Worm (Caenorhabditis elegans) whole organism, L2 larva: ENCODE results near the gene fbxa-13.

ENCODE experiments used
- C34F6.9 ChIP-seq: fragments of 150-350 bp; optimal IDR thresholded peaks from 2 replicates; lab custom pipeline; 2014; ENCODE audit warnings: missing biosample characterization, missing genetic modification characterization
- F13H6.1 ChIP-seq: sonication (generic microtip); optimal IDR thresholded peaks from 2 replicates; lab custom pipeline; 2016; ENCODE audit warnings: missing genetic modification characterization, missing compliant biosample characterization
- R02D3.7 ChIP-seq: fragments of 150-350 bp; optimal IDR thresholded peaks from 2 replicates; lab custom pipeline; 2014; ENCODE audit warnings: missing biosample characterization, missing genetic modification characterization
- alr-1 ChIP-seq: fragments of 150-350 bp; optimal IDR thresholded peaks from 2 replicates; lab custom pipeline; 2014; ENCODE audit warnings: missing biosample characterization, missing genetic modification characterization
- aly-2 ChIP-seq: fragments of 150-350 bp; optimal IDR thresholded peaks from 2 replicates; lab custom pipeline; 2014; ENCODE audit warnings: missing biosample characterization, missing genetic modification characterization
- blmp-1 ChIP-seq: sonication (generic microtip); optimal IDR thresholded peaks from 2 replicates; lab custom pipeline; 2017; ENCODE audit warnings: missing genetic modification characterization, mild to moderate bottlenecking, missing compliant biosample characterization, antibody characterized with exemption, moderate library complexity; ENCODE audit not compliant: insufficient read depth
- ceh-82 ChIP-seq: fragments of 150-350 bp; optimal IDR thresholded peaks from 2 replicates; lab custom pipeline; 2014; ENCODE audit warnings: missing biosample characterization, missing genetic modification characterization
- crh-2 ChIP-seq: sonication (generic microtip); optimal IDR thresholded peaks from 2 replicates; lab custom pipeline; 2017; ENCODE audit warnings: missing biosample characterization, missing genetic modification characterization
- dmd-4 ChIP-seq: sonication (generic microtip); optimal IDR thresholded peaks from 2 replicates; lab custom pipeline; 2017; ENCODE audit warnings: missing biosample characterization, missing genetic modification characterization
- egl-27 ChIP-seq: sonication (generic microtip); optimal IDR thresholded peaks from 3 replicates; lab custom pipeline; 2017; ENCODE audit warnings: missing biosample characterization, missing genetic modification reagents, missing genetic modification characterization
- elt-1 ChIP-seq: fragments of 150-350 bp; optimal IDR thresholded peaks from 2 replicates; lab custom pipeline; 2014; ENCODE audit warnings: missing biosample characterization, missing genetic modification characterization
- gmeb-1 ChIP-seq: fragments of 150-350 bp; optimal IDR thresholded peaks from 2 replicates; lab custom pipeline; 2014; ENCODE audit warnings: missing biosample characterization, missing genetic modification characterization
- lin-11 ChIP-seq: fragments of 150-350 bp; sonication (generic microtip); optimal IDR thresholded peaks from 2 replicates; lab custom pipeline; 2014; ENCODE audit warnings: missing biosample characterization, missing genetic modification characterization, inconsistent platforms, mixed read lengths
- lin-39 ChIP-seq: fragments of 150-350 bp; optimal IDR thresholded peaks from 2 replicates; lab custom pipeline; 2014; ENCODE audit warnings: missing biosample characterization, missing genetic modification reagents, missing genetic modification characterization
- lsy-2 ChIP-seq, 2 experiments: fragments of 150-350 bp in 1 of 2; sonication (generic microtip) in 1 of 2; optimal IDR thresholded peaks; 2 replicates each; lab custom pipeline; 2014 to 2017; ENCODE audit warnings: missing biosample characterization in 2 of 2, missing genetic modification characterization in 2 of 2
- mab-5 ChIP-seq: fragments of 150-350 bp; optimal IDR thresholded peaks from 2 replicates; lab custom pipeline; 2014; ENCODE audit warnings: missing biosample characterization, missing genetic modification characterization
- mdl-1 ChIP-seq, 2 experiments: fragments of 150-350 bp in 1 of 2; sonication (generic microtip) in 1 of 2; optimal IDR thresholded peaks; 2 replicates each; lab custom pipeline; 2017; ENCODE audit warnings: missing biosample characterization in 2 of 2, missing genetic modification characterization in 2 of 2
- nhr-10 ChIP-seq: sonication (generic microtip); optimal IDR thresholded peaks from 2 replicates; lab custom pipeline; 2017; ENCODE audit warnings: missing biosample characterization, missing genetic modification characterization
- nhr-21 ChIP-seq: fragments of 150-350 bp; optimal IDR thresholded peaks from 2 replicates; lab custom pipeline; 2014; ENCODE audit warnings: missing biosample characterization, missing genetic modification characterization
- nhr-23 ChIP-seq: fragments of 150-350 bp; optimal IDR thresholded peaks from 2 replicates; lab custom pipeline; 2014; ENCODE audit warnings: missing biosample characterization, missing genetic modification reagents, missing genetic modification characterization
- nhr-237 ChIP-seq: fragments of 150-350 bp; optimal IDR thresholded peaks from 2 replicates; lab custom pipeline; 2014; ENCODE audit warnings: missing biosample characterization, missing genetic modification characterization
- nhr-6 ChIP-seq: fragments of 150-350 bp; optimal IDR thresholded peaks from 2 replicates; lab custom pipeline; 2014; ENCODE audit warnings: missing biosample characterization, missing genetic modification characterization
- sem-4 ChIP-seq: fragments of 150-350 bp; optimal IDR thresholded peaks from 2 replicates; lab custom pipeline; 2014; ENCODE audit warnings: missing biosample characterization, missing genetic modification reagents, missing genetic modification characterization
- sma-3 ChIP-seq: sonication (generic microtip); optimal IDR thresholded peaks from 2 replicates; lab custom pipeline; 2016; ENCODE audit warnings: missing genetic modification reagents, missing genetic modification characterization, missing compliant biosample characterization
- sma-9 ChIP-seq, 2 experiments: fragments of 150-350 bp in 1 of 2; sonication (generic microtip) in 1 of 2; optimal IDR thresholded peaks; 2 replicates each; lab custom pipeline; 2014 to 2016; ENCODE audit warnings: missing genetic modification characterization in 2 of 2, mild to moderate bottlenecking in 1 of 2, missing biosample characterization in 1 of 2, missing compliant biosample characterization in 1 of 2, missing genetic modification reagents in 1 of 2, moderate library complexity in 1 of 2
- snpc-4 ChIP-seq: fragments of 150-350 bp; optimal IDR thresholded peaks from 2 replicates; lab custom pipeline; 2014; ENCODE audit warnings: missing biosample characterization, missing genetic modification characterization
- unc-39 ChIP-seq: fragments of 150-350 bp; optimal IDR thresholded peaks from 2 replicates; lab custom pipeline; 2014; ENCODE audit warnings: missing biosample characterization, missing genetic modification characterization
- unc-55 ChIP-seq: fragments of 150-350 bp; sonication (generic microtip); optimal IDR thresholded peaks from 3 replicates; lab custom pipeline; 2014; ENCODE audit warnings: missing biosample characterization, missing genetic modification reagents, missing genetic modification characterization
- unc-62 ChIP-seq: fragments of 150-350 bp; optimal IDR thresholded peaks from 2 replicates; lab custom pipeline; 2014; ENCODE audit warnings: missing biosample characterization, missing genetic modification reagents, missing genetic modification characterization
- zag-1 ChIP-seq: fragments of 150-350 bp; optimal IDR thresholded peaks from 2 replicates; lab custom pipeline; 2014; ENCODE audit warnings: missing biosample characterization, missing genetic modification characterization
- ztf-11 ChIP-seq: sonication (generic microtip); optimal IDR thresholded peaks from 2 replicates; lab custom pipeline; 2017; ENCODE audit warnings: missing biosample characterization, missing genetic modification characterization

fbxa-13 gene

DNA sequence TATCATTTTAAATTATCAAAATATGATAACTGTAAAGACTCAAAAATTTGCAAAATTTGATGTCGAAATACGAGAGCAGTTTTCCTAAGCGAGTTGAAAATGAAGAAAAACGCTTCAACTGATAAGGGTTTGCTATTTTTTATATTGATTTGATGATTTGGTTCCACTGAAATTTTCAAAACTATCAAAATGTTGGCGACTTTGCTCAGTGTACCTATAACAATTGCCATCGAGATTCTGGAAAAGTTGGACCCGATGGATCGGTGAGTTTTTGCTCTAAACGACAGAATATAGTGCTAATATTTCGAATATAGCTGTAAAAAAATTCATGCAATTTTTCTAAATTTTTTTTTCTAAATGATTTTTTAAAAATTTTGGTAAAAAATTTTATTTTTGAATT lies at the start of gene fbxa-13, which contains the start of gene Y22D7AR.2:
fbxa-13 (minus strand) TSS at position 101 of the 400 bp plus-strand sequence.
Y22D7AR.2 (plus strand) TSS at position 148 of the 400 bp plus-strand sequence.
- TF ChIP-seq ceh-82 (tag; lab: Kevin White, UChicago) (no peak), sem-4 (no peak), lin-39 (no peak), aly-2 (no peak), nhr-237 (tag; lab: Kevin White, UChicago) (no peak), blmp-1 (tag; lab: Kevin White, UChicago) (no peak), ztf-11 (tag; lab: Kevin White, UChicago) (no peak), nhr-6 (no peak), dmd-4 (no peak)

DNA sequence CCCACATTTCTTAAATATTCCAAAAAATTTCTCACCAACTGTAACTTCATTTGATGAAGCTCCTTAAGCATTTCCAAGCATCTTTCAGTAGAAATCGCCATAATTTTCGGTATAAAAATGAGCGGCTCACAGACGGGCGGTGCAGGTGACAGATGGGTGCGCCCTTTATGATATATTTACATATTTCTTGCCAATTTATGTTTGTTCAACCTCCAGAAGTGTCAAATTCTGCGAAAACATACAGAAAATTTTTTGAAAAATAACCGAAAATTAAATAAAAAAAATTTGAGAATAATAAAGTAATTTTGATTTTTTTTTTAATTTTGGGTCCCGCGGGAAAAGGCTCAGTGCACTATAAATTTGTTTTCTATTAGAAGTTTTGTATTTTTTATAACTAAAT lies 49.1 kb upstream of the fbxa-13 start, which contains the start of gene Y46E12A.3:
Y46E12A.3 (minus strand) TSS at position 101 of the 400 bp plus-strand sequence.
- TF ChIP-seq mdl-1 (tag; optimal IDR thresholded peaks at IDR 0.05; lab: Kevin White, UChicago) (no peak), sem-4 (no peak), nhr-21 (tag; lab: Kevin White, UChicago) (no peak), ceh-82 (tag; lab: Kevin White, UChicago) (no peak), lin-11 (tag; lab: Kevin White, UChicago) (no peak), mab-5 (tag; lab: Kevin White, UChicago) (no peak), zag-1 (tag; lab: Kevin White, UChicago) (no peak), snpc-4 (tag; lab: Kevin White, UChicago) (no peak), aly-2 (no peak), alr-1 (no peak), nhr-10 (tag; lab: Kevin White, UChicago) (no peak), unc-39 (tag; lab: Kevin White, UChicago) (no peak), elt-1 (tag; lab: Kevin White, UChicago) (no peak), egl-27 (tag; lab: Kevin White, UChicago) (no peak), dmd-4 (no peak), sma-9 (GFP tag; optimal IDR thresholded peaks at IDR 0.05; lab: Kevin White, UChicago) (no peak), sma-9 (tag; optimal IDR thresholded peaks at IDR 0.05; lab: Kevin White, UChicago) (no peak), gmeb-1 (tag; lab: Kevin White, UChicago) (no peak), sma-3 (GFP tag; lab: Kevin White, UChicago) (no peak), F13H6.1 (tag; lab: Kevin White, UChicago) (no peak), nhr-23 (tag; lab: Kevin White, UChicago) (no peak)

- TF ChIP-seq aly-2 (no peak), mab-5 (tag; lab: Kevin White, UChicago) (no peak), zag-1 (tag; lab: Kevin White, UChicago) (peak; percentile 6), mdl-1 (tag; optimal IDR thresholded peaks at IDR 0.05; lab: Kevin White, UChicago) (no peak)
Observed at ce11 chrIII:1745450-1746127, 39.9 kb upstream of the fbxa-13 start.

DNA sequence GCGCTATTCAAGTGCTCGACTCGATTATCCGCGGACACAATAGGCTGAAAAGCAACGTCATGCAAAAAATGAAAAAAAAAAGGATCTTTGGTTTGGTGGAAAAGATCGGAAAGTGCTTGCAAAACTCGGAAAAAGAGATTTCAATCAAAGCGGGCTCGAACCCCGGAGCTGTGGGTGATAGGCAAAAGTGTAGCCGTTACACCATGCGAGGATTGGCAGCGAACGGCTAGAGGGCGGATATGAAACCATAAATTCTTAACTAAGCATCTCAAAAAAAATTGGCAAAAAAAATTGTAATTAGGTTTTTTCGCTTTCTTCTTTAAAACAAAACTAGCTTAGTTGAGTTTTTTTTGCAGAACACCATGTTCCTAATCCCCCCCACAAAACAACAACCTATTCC lies 38.8 kb upstream of the fbxa-13 start:
- no peak for TF ChIP-seq F13H6.1 (tag; lab: Kevin White, UChicago)
- TF ChIP-seq sma-9 (GFP tag; optimal IDR thresholded peaks at IDR 0.05; lab: Kevin White, UChicago): peak; percentile 11
- TF ChIP-seq sma-9 (tag; optimal IDR thresholded peaks at IDR 0.05; lab: Kevin White, UChicago): no peak

DNA sequence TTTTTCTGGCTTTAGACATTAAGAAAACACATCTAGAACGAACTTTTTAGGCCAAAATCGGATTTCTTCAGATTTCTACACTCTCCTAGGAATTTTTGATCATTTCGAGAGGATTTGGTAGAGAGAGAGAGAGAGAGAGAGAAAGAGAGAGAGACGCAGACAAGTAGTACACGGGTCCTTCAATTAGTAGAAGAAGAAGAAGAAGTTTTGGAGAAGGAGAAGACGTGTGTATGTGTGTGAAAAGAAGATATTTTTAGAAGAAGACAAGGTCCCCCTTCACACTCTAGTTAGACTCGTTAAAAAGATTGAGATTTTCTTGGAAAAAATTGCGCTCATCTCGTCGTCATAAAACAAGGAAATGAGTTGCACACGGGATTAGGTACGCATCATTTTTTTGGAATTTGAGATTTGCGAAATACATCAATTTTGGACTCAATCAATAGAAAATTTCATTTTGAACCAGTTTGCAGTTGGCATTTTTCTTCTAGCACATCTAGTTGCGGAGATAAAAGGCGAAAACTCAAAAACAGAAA lies 37.9 kb upstream of the fbxa-13 start:
- TF ChIP-seq lsy-2 (tag; optimal IDR thresholded peaks at IDR 0.05; lab: Kevin White, UChicago) (peak in 1 of 2 experiments; percentile 3), nhr-6 (no peak), unc-62 (GFP tag; lab: Kevin White, UChicago) (no peak), R02D3.7 (tag; lab: Kevin White, UChicago) (no peak), sma-9 (GFP tag; optimal IDR thresholded peaks at IDR 0.05; lab: Kevin White, UChicago) (peak; percentile 41), sma-9 (tag; optimal IDR thresholded peaks at IDR 0.05; lab: Kevin White, UChicago) (no peak), C34F6.9 (tag; lab: Kevin White, UChicago) (peak; percentile 9)

- TF ChIP-seq unc-55 (GFP tag; lab: Kevin White, UChicago): peak; percentile 20
- no peak for TF ChIP-seq crh-2 (tag; lab: Kevin White, UChicago)
Observed at ce11 chrIII:1743081-1743480, 37.4 kb upstream of the fbxa-13 start.
